Fruit fly (Drosophila melanogaster): ENCODE results near the gene CG12523.

CG12523 gene

DNA sequence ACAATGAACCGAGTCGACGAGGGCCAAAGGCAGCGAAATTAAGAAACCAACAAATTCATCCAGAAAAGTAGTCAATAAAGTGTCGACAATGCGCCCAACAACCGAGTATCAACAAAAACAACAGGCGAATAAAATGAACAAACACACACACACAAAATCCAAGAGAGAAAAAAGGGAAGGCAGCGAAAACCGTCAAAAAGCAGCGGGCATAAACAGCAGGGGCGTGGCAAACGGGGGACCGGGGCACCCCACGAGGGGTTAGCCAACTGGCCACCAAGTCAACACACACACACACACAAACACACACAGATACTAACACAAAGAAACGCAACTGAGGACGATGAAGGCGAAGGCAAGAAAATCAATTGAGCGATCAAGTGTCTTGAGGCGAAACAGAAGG lies 40.2 kb upstream of the CG12523 start (continued):
- TF ChIP-seq Asciz (GFP tag; optimal IDR thresholded peaks at IDR 0.05), result no peak
- TF ChIP-seq tna (GFP tag; IDR thresholded peaks at IDR 0.05; ENCODE audit: partially characterized antibody), result no peak
- TF ChIP-seq Usf (GFP tag; optimal IDR thresholded peaks at IDR 0.05), result no peak
- no peak for TF ChIP-seq disco-r (GFP tag; optimal IDR thresholded peaks at IDR 0.05)
- no peak for TF ChIP-seq CG12659 (GFP tag; optimal IDR thresholded peaks at IDR 0.05)
- no peak for TF ChIP-seq zfh1 (GFP tag; IDR thresholded peaks at IDR 0.05)
- no peak for TF ChIP-seq Jarid2 (GFP tag; optimal IDR thresholded peaks at IDR 0.05)
- TF ChIP-seq C15 (GFP tag; IDR thresholded peaks at IDR 0.05), result no peak
- TF ChIP-seq fd64A (GFP tag; optimal IDR thresholded peaks at IDR 0.05), result no peak
- TF ChIP-seq CG18599 (GFP tag; optimal IDR thresholded peaks at IDR 0.05), result peak; percentile 17
- TF ChIP-seq pros (GFP tag; optimal IDR thresholded peaks at IDR 0.05), result peak; percentile 18
- no peak for TF ChIP-seq D19A (tag; optimal IDR thresholded peaks at IDR 0.05)
- TF ChIP-seq abd-A (tag; optimal IDR thresholded peaks at IDR 0.05), result peak; percentile 79
- no peak for TF ChIP-seq Nf-YA (GFP tag; IDR thresholded peaks at IDR 0.05)
- no peak for TF ChIP-seq gfzf (GFP tag; optimal IDR thresholded peaks at IDR 0.05)
- peak; percentile 14 for TF ChIP-seq CG10543 (GFP tag; optimal IDR thresholded peaks at IDR 0.05)
- peak; percentile 76 for TF ChIP-seq kni (GFP tag; optimal IDR thresholded peaks at IDR 0.05)
- TF ChIP-seq CG12236 (GFP tag; optimal IDR thresholded peaks at IDR 0.05), result no peak
- no peak for TF ChIP-seq Nf-YC (tag; optimal IDR thresholded peaks at IDR 0.05)
- TF ChIP-seq Pdp1 (GFP tag; optimal IDR thresholded peaks at IDR 0.05), result no peak

DNA sequence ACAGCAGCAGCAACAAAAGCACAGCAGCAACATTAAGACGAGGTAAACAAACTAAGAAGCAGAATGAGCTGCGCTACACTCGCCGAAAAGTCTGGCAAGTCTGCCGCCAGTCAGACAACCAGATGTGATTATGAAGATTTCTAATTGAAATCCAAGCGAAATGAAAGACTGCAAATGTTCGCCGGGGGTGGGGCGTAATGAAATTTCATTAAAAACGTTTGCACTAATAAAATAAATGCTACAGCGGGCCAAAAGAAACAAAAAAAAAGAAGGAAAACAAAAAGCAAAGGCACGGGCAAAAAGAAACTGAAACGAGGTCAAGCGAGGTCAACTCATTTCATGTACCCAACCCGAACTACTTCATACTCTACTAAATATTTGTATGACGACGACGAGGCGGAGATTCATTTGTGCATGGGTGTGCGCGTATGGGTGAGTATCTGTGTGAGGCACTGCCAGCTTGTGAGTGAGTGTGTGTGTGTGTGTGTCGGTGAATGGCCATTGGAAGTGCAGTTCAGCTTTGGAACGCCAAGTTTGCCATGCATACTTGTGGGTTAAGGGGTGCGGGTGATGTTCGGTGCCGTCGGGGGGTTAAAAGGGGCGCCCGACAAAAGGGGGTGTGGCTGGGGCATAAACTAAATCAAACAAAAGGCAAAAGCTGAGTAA lies 34.4 kb upstream of the CG12523 start:
- TF ChIP-seq Dref (GFP tag; IDR thresholded peaks at IDR 0.05), result no peak
- 0 out of 2 replicates have a peak, but pooled peaks have one; percentile 55 for TF ChIP-seq rib (GFP tag; IDR thresholded peaks at IDR 0.05)
- peak; percentile 85 for TF ChIP-seq cg (GFP tag; optimal IDR thresholded peaks at IDR 0.05)
- peak; percentile 10 for TF ChIP-seq Blimp-1 (GFP tag; optimal IDR thresholded peaks at IDR 0.05)
- TF ChIP-seq ro (GFP tag; IDR thresholded peaks at IDR 0.05), result no peak
- no peak for TF ChIP-seq Nf-YB (GFP tag; optimal IDR thresholded peaks at IDR 0.05)
- TF ChIP-seq toy (GFP tag; IDR thresholded peaks at IDR 0.05), result no peak
- no peak for TF ChIP-seq ssp (GFP tag; IDR thresholded peaks at IDR 0.05)
- TF ChIP-seq CG16779 (GFP tag; IDR thresholded peaks at IDR 0.05), result no peak
- no peak for TF ChIP-seq Six4 (GFP tag; optimal IDR thresholded peaks at IDR 0.05)
- no peak for TF ChIP-seq Myb (GFP tag; optimal IDR thresholded peaks at IDR 0.05)
- TF ChIP-seq D19B (GFP tag; optimal IDR thresholded peaks at IDR 0.05), result no peak
- TF ChIP-seq CG14050 (GFP tag; IDR thresholded peaks at IDR 0.05), result no peak
- no peak for TF ChIP-seq CG7745 (tag; optimal IDR thresholded peaks at IDR 0.05)
- no peak for TF ChIP-seq repo (GFP tag; optimal IDR thresholded peaks at IDR 0.05)
- TF ChIP-seq al (GFP tag; IDR thresholded peaks at IDR 0.05), result no peak
- no peak for TF ChIP-seq Pdp1 (GFP tag; optimal IDR thresholded peaks at IDR 0.05)
- TF ChIP-seq hkb (optimal IDR thresholded peaks at IDR 0.05), result no peak
- TF ChIP-seq hkb (GFP tag; IDR thresholded peaks at IDR 0.05), result no peak; the same call in 1 of the 2 replicates
- no peak for TF ChIP-seq otp (GFP tag; IDR thresholded peaks at IDR 0.05)
- peak; percentile 89 for TF ChIP-seq D19A (tag; optimal IDR thresholded peaks at IDR 0.05)
- TF ChIP-seq CG2199 (GFP tag; IDR thresholded peaks at IDR 0.05), result peak; percentile 64; the same call in 2 of the 3 replicates
- no peak for TF ChIP-seq sr (GFP tag; IDR thresholded peaks at IDR 0.05)
- no peak for TF ChIP-seq CG12744 (GFP tag; optimal IDR thresholded peaks at IDR 0.05)
- no peak for TF ChIP-seq lbe (GFP tag; optimal IDR thresholded peaks at IDR 0.05)
- no peak for TF ChIP-seq Eip74EF (GFP tag; optimal IDR thresholded peaks at IDR 0.05)
- TF ChIP-seq ttk (GFP tag; IDR thresholded peaks at IDR 0.05), result 0 out of 2 replicates have a peak, but pooled peaks have one; percentile 3
- TF ChIP-seq croc (GFP tag; conservative IDR thresholded peaks at IDR 0.05), result no peak
- TF ChIP-seq CG15269 (tag; optimal IDR thresholded peaks at IDR 0.05), result no peak
- TF ChIP-seq mirr (GFP tag; optimal IDR thresholded peaks at IDR 0.05), result no peak
- TF ChIP-seq crol (GFP tag; IDR thresholded peaks at IDR 0.05), result peak; percentile 95
- TF ChIP-seq Ptx1 (GFP tag; IDR thresholded peaks at IDR 0.05), result no peak
